Worm (Caenorhabditis elegans): ENCODE measurements around the gene cng-2.

- TF ChIP-seq nhr-237 (tag; optimal IDR thresholded peaks at IDR 0.05): no peak
- no peak for TF ChIP-seq daf-19 (GFP tag; conservative IDR thresholded peaks at IDR 0.05)
- TF ChIP-seq snpc-4 (tag; optimal IDR thresholded peaks at IDR 0.05): no peak
- TF ChIP-seq ceh-20 (GFP tag; IDR thresholded peaks at IDR 0.05): no peak
- TF ChIP-seq nhr-6 (tag; optimal IDR thresholded peaks at IDR 0.05): no peak
- TF ChIP-seq madf-9 (GFP tag; conservative IDR thresholded peaks at IDR 0.05): no peak
- no peak for TF ChIP-seq fos-1 (tag; optimal IDR thresholded peaks at IDR 0.05)
- TF ChIP-seq set-16 (GFP tag; IDR thresholded peaks at IDR 0.05): no peak
Measured at ce11 chrIV:2036974-2037373, at the start of gene cng-2, which contains the start of gene Y76B12C.9.

All from whole organism, L4 larva.